Worm (Caenorhabditis elegans): Measurements from ENCODE around the gene F32D8.5.

F32D8.5 gene

DNA sequence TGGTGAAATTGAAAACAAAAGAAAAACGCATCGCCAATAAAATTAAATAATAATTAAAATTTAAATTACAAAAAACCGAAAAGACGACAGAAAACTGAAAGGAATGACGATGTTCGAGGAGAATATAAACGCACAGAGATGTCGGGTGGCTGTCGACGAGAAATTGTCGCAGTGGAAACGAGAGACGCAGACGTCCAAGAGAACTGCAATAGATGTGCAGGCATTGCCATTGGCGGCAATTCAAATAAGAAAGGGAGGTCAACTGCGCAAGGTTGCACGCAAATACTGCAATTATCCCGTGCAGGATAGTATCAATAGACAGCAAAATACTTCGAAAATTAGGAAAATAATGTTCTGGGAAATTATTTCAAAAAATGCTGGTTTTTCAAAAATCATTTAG is 2.6 kb downstream of the F32D8.5 start:
- no peak for TF ChIP-seq tra-4 (tag; optimal IDR thresholded peaks at IDR 0.05)
- peak; percentile 61 for TF ChIP-seq tbx-37 (GFP tag; conservative IDR thresholded peaks at IDR 0.05)
- peak; percentile 93 for TF ChIP-seq F13C5.2 (tag; optimal IDR thresholded peaks at IDR 0.05)
- TF ChIP-seq hmbx-1 (tag; optimal IDR thresholded peaks at IDR 0.05): no peak
- TF ChIP-seq ama-1 (optimal IDR thresholded peaks at IDR 0.05): no peak
- TF ChIP-seq aly-1 (tag; optimal IDR thresholded peaks at IDR 0.05): no peak
- TF ChIP-seq B0310.2 (tag; optimal IDR thresholded peaks at IDR 0.05): peak; percentile 25
- TF ChIP-seq tbx-11 (GFP tag; IDR thresholded peaks at IDR 0.05): peak; percentile 58; the same call in 1 of the 2 replicates
- TF ChIP-seq flt-1 (GFP tag; IDR thresholded peaks at IDR 0.05): peak; percentile 76
- TF ChIP-seq ceh-13 (GFP tag; optimal IDR thresholded peaks at IDR 0.05): no peak
- no peak; the same call in none of the 2 replicates for TF ChIP-seq pes-1 (GFP tag; IDR thresholded peaks at IDR 0.05)
- TF ChIP-seq ets-7 (tag; optimal IDR thresholded peaks at IDR 0.05): no peak
- TF ChIP-seq sea-1 (GFP tag; conservative IDR thresholded peaks at IDR 0.05): peak; percentile 68; the same call in 1 of the 2 replicates
- TF ChIP-seq scrt-1 (GFP tag; IDR thresholded peaks at IDR 0.05): peak; percentile 46; the same call in 1 of the 2 replicates
- no peak for TF ChIP-seq ceh-36 (tag; optimal IDR thresholded peaks at IDR 0.05)
- peak; percentile 82 for TF ChIP-seq hmg-4 (GFP tag; optimal IDR thresholded peaks at IDR 0.05)
- peak; percentile 53 for TF ChIP-seq hnd-1 (tag; optimal IDR thresholded peaks at IDR 0.05)

DNA sequence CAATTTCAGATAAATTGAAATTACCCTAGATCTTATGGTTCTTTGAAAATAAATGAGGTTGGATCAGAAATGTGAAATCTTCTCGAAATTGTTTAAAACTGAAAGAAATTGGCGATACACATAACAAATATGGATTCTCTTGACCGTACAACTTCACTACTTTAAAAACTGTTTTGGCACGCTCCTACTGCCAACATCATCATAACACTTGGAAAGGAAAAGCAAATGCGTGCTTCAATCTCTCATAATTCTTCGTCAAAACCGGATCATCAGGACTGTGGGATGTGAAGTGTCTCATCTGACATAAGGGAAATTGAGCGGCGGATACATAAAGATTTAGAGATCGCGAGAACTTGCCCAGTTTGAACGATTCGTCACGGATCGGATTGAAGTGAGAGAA is 3.5 kb downstream of the F32D8.5 start, which contains the start of gene F32D8.7:
F32D8.7 (plus strand) TSS at position 329 of the 400 bp plus-strand sequence.
- TF ChIP-seq pes-1 (GFP tag; IDR thresholded peaks at IDR 0.05): no peak
- TF ChIP-seq flt-1 (GFP tag; IDR thresholded peaks at IDR 0.05): no peak
- TF ChIP-seq hnd-1 (tag; optimal IDR thresholded peaks at IDR 0.05): no peak
- no peak for TF ChIP-seq hmbx-1 (tag; optimal IDR thresholded peaks at IDR 0.05)
- TF ChIP-seq tra-4 (tag; optimal IDR thresholded peaks at IDR 0.05): no peak
- no peak for TF ChIP-seq ets-7 (tag; optimal IDR thresholded peaks at IDR 0.05)
- no peak for TF ChIP-seq tbx-11 (GFP tag; IDR thresholded peaks at IDR 0.05)
- no peak for TF ChIP-seq ceh-13 (GFP tag; optimal IDR thresholded peaks at IDR 0.05)
- no peak for TF ChIP-seq tbx-37 (GFP tag; conservative IDR thresholded peaks at IDR 0.05)
- no peak for TF ChIP-seq aly-1 (tag; optimal IDR thresholded peaks at IDR 0.05)
- TF ChIP-seq ama-1 (optimal IDR thresholded peaks at IDR 0.05): no peak
- TF ChIP-seq hmg-4 (GFP tag; optimal IDR thresholded peaks at IDR 0.05): no peak
- no peak for TF ChIP-seq scrt-1 (GFP tag; IDR thresholded peaks at IDR 0.05)
- TF ChIP-seq F13C5.2 (tag; optimal IDR thresholded peaks at IDR 0.05): no peak
- TF ChIP-seq sea-1 (GFP tag; conservative IDR thresholded peaks at IDR 0.05): no peak
- no peak for TF ChIP-seq ceh-36 (tag; optimal IDR thresholded peaks at IDR 0.05)
- no peak for TF ChIP-seq B0310.2 (tag; optimal IDR thresholded peaks at IDR 0.05)

DNA sequence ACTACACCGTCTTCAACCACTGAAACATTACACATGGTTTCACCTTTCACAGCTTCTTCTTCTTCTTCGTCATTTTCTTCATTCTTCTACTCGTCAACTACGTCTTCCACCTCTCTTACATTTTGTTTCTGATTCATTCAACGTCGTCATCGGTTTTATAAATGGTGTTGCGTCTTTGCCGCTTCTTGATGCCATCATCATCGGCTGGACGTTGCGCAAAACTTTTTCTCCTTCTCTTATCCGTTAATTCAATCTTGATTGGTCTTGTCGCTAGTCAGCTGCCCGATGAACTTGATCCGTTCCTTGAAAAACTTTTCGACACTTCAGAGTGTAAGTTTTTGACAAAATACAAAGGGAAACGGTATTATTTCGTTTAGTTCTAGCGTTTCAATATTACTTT is 4.0 kb downstream of the F32D8.5 start:
- no peak for TF ChIP-seq hnd-1 (tag; optimal IDR thresholded peaks at IDR 0.05)
- no peak for TF ChIP-seq B0310.2 (tag; optimal IDR thresholded peaks at IDR 0.05)

DNA sequence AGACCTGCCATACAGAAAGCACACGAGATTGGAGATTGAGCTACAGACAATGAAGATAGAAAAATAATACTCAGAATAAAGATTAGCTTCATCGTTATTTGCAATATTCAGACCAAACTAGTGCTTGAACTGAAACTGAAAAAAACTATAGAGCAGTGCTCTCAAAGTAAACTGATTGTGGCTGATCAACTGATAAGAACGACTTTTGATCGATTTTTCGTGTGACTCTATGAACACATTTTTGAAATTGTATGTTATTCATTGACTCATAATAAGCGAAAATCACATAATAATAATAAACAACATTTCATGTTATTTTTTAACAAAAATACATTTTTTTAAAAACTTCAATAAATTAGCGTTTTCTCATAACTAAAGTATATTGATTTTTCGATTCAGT is 6.5 kb downstream of the F32D8.5 start, which contains the start of gene spp-16:
spp-16 (minus strand) TSS at position 179 of the 400 bp plus-strand sequence.
- TF ChIP-seq tbx-37 (GFP tag; conservative IDR thresholded peaks at IDR 0.05) (no peak), ama-1 (optimal IDR thresholded peaks at IDR 0.05) (no peak), ceh-13 (GFP tag; optimal IDR thresholded peaks at IDR 0.05) (no peak), hmbx-1 (tag; optimal IDR thresholded peaks at IDR 0.05) (no peak), tra-4 (tag; optimal IDR thresholded peaks at IDR 0.05) (no peak)

DNA sequence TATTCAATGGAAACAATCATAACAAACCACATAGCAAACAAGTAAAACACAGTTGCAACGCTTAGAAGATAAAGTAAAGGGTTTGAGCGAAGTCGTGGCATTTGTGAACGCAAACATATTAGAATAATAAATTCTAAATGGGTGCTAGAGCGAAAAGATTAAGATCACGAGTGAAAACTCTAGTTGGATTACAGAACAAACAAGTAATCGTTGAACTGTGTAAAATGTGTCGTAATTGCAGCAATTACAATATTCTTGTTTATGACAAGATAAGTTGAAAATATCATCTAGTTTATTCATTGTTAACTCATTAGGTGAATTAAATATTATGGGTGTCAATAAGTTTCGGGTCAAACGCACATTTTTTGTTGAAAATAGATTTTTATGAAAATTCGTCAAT is 8.1 kb downstream of the F32D8.5 start, which contains the start of gene F32D8.8:
F32D8.8 (minus strand) TSS at position 101 of the 400 bp plus-strand sequence.
- TF ChIP-seq scrt-1 (GFP tag; IDR thresholded peaks at IDR 0.05): no peak
- no peak for TF ChIP-seq ceh-36 (tag; optimal IDR thresholded peaks at IDR 0.05)
- no peak for TF ChIP-seq F13C5.2 (tag; optimal IDR thresholded peaks at IDR 0.05)
- no peak for TF ChIP-seq ama-1 (optimal IDR thresholded peaks at IDR 0.05)
- TF ChIP-seq sea-1 (GFP tag; conservative IDR thresholded peaks at IDR 0.05): no peak
- TF ChIP-seq tbx-11 (GFP tag; IDR thresholded peaks at IDR 0.05): no peak
- TF ChIP-seq B0310.2 (tag; optimal IDR thresholded peaks at IDR 0.05): no peak
- TF ChIP-seq pes-1 (GFP tag; IDR thresholded peaks at IDR 0.05): no peak
- no peak for TF ChIP-seq hnd-1 (tag; optimal IDR thresholded peaks at IDR 0.05)

DNA sequence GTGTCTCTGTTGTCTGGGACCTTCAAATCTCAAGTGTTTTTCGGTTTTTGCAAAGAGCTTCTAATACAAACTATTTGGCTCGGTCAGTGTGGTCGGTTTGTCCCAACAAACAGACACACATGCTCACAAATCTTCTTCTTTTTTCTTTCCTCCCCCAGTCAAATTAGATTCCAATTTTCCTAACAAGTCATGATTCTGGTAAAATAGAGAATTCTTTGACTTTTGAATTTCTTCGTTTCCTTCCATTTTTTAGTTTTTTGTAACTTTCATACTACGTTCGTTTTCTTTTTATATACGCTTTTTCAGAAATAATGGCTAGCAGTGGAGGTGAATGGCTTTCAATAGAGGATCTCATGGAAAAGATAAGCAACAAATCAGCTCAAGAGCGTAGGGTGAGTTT is 9.1 kb downstream of the F32D8.5 start, which contains the start of gene F32D8.15:
F32D8.15 (plus strand) TSS at position 301 of the 400 bp plus-strand sequence.
- TF ChIP-seq ets-7 (tag; optimal IDR thresholded peaks at IDR 0.05) (no peak), tbx-37 (GFP tag; conservative IDR thresholded peaks at IDR 0.05) (no peak), ama-1 (optimal IDR thresholded peaks at IDR 0.05) (no peak), scrt-1 (GFP tag; IDR thresholded peaks at IDR 0.05) (no peak), hmg-4 (GFP tag; optimal IDR thresholded peaks at IDR 0.05) (no peak), sea-1 (GFP tag; conservative IDR thresholded peaks at IDR 0.05) (no peak), ceh-36 (tag; optimal IDR thresholded peaks at IDR 0.05) (no peak), pes-1 (GFP tag; IDR thresholded peaks at IDR 0.05) (no peak), hnd-1 (tag; optimal IDR thresholded peaks at IDR 0.05) (no peak), tra-4 (tag; optimal IDR thresholded peaks at IDR 0.05) (no peak), F13C5.2 (tag; optimal IDR thresholded peaks at IDR 0.05) (no peak), tbx-11 (GFP tag; IDR thresholded peaks at IDR 0.05) (no peak), hmbx-1 (tag; optimal IDR thresholded peaks at IDR 0.05) (no peak), aly-1 (tag; optimal IDR thresholded peaks at IDR 0.05) (no peak), ceh-13 (GFP tag; optimal IDR thresholded peaks at IDR 0.05) (no peak), flt-1 (GFP tag; IDR thresholded peaks at IDR 0.05) (no peak), B0310.2 (tag; optimal IDR thresholded peaks at IDR 0.05) (no peak)

DNA sequence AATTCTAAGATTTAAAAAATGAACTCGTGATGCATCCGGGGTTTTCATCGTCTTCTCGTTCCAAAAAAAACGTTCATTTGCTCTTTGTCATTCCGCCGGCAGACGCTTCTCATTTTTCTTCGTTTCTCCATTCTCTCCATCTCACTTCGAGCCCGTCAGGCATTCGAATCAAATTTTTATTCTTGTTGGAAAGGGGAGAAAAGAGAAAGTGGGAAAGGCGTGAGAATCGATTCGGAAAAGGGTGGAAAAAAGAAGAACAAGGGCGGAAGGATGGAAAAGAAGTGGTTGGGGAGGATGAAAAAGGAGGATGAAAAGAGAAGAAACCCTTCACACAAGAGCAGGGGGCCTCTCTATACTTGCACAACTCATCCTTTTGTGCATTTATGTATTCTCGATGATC is 10.2 kb downstream of the F32D8.5 start:
- TF ChIP-seq pes-1 (GFP tag; IDR thresholded peaks at IDR 0.05) (no peak), ama-1 (optimal IDR thresholded peaks at IDR 0.05) (no peak), sea-1 (GFP tag; conservative IDR thresholded peaks at IDR 0.05) (no peak), flt-1 (GFP tag; IDR thresholded peaks at IDR 0.05) (no peak), tbx-11 (GFP tag; IDR thresholded peaks at IDR 0.05) (no peak)

DNA sequence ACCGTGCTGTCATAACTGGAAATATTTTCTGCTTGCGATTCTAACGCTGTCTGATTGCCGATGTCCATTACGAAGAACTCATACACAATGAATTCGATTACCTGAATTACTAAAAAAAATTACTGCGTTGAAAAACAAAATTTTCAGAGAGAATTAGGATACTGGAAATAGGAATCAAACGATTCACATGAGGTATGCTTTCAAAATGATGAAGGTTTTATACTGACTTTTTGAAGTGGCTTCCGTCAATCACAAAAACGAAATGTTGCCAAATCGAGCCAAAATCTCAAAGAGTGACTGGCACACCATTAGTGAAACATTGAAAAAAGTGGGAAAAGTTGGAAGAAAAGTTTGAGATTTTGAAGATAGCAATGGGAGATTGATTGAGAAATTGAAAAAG is 14.5 kb downstream of the F32D8.5 start, which contains the start of gene zzz-1:
zzz-1 (minus strand) TSS at position 101 of the 400 bp plus-strand sequence.
- TF ChIP-seq ceh-13 (GFP tag; optimal IDR thresholded peaks at IDR 0.05): no peak
- TF ChIP-seq hnd-1 (tag; optimal IDR thresholded peaks at IDR 0.05): no peak
- no peak for TF ChIP-seq tbx-37 (GFP tag; conservative IDR thresholded peaks at IDR 0.05)
- no peak for TF ChIP-seq ama-1 (optimal IDR thresholded peaks at IDR 0.05)
- TF ChIP-seq flt-1 (GFP tag; IDR thresholded peaks at IDR 0.05): no peak
- no peak for TF ChIP-seq pes-1 (GFP tag; IDR thresholded peaks at IDR 0.05)
- no peak for TF ChIP-seq tra-4 (tag; optimal IDR thresholded peaks at IDR 0.05)
- no peak for TF ChIP-seq sea-1 (GFP tag; conservative IDR thresholded peaks at IDR 0.05)
- no peak for TF ChIP-seq hmbx-1 (tag; optimal IDR thresholded peaks at IDR 0.05)
- no peak for TF ChIP-seq ceh-36 (tag; optimal IDR thresholded peaks at IDR 0.05)
- no peak for TF ChIP-seq scrt-1 (GFP tag; IDR thresholded peaks at IDR 0.05)
